Worm (Caenorhabditis elegans) whole organism, young adult: Measurements from ENCODE around the gene T11G6.3.

Source experiments
- B0336.3 ChIP-seq: fragments of 200-800 bp; sonication (Bioruptor generic); IDR thresholded peaks from 2 replicates; pipeline ENCODE4 v1.3.6; 2022; ENCODE audit warnings: missing genetic modification characterization, missing compliant biosample characterization
- D2030.7 ChIP-seq: fragments of 200-800 bp; sonication (Bioruptor generic); IDR thresholded peaks from 2 replicates; pipeline ENCODE4 v1.3.6; 2022; ENCODE audit warnings: missing genetic modification reagents, missing genetic modification characterization, missing compliant biosample characterization
- F10E7.11 ChIP-seq: sonication (generic microtip); optimal IDR thresholded peaks from 2 replicates; lab custom pipeline; 2017; ENCODE audit warnings: mild to moderate bottlenecking, missing genetic modification characterization, moderate library complexity, missing compliant biosample characterization
- F33H1.4 ChIP-seq: fragments of 200-800 bp; sonication (Bioruptor generic); IDR thresholded peaks from 2 replicates; pipeline ENCODE4 v1.3.6; 2022; ENCODE audit warnings: missing genetic modification reagents, missing genetic modification characterization, missing compliant biosample characterization
- F37B4.10 ChIP-seq: fragments of 200-800 bp; sonication (Bioruptor generic); IDR thresholded peaks from 2 replicates; pipeline ENCODE4 v1.3.6; 2022; ENCODE audit warnings: missing genetic modification characterization, missing compliant biosample characterization
- F52B5.7 ChIP-seq: sonication (generic microtip); optimal IDR thresholded peaks from 2 replicates; lab custom pipeline; 2016; ENCODE audit warnings: mild to moderate bottlenecking, missing genetic modification characterization, missing compliant biosample characterization
- Y53G8AR.9 ChIP-seq: fragments of 200-800 bp; sonication (Bioruptor generic); conservative IDR thresholded peaks from 2 replicates; pipeline ENCODE4 v1.3.6; 2022; ENCODE audit warnings: missing genetic modification reagents, missing genetic modification characterization, missing compliant biosample characterization
- Y56A3A.18 ChIP-seq: fragments of 200-800 bp; sonication (Bioruptor generic); IDR thresholded peaks from 2 replicates; pipeline ENCODE4 v1.3.6; 2022; ENCODE audit warnings: missing genetic modification reagents, missing genetic modification characterization, missing compliant biosample characterization
- Y67H2A.10 ChIP-seq: fragments of 200-800 bp; sonication (Bioruptor generic); conservative IDR thresholded peaks from 2 replicates; pipeline ENCODE4 v1.3.6; 2022; ENCODE audit warnings: missing genetic modification reagents, missing genetic modification characterization, missing compliant biosample characterization
- akir-1 ChIP-seq: fragments of 200-800 bp; sonication (Bioruptor generic); optimal IDR thresholded peaks from 2 replicates; lab custom pipeline; 2018; ENCODE audit warnings: mild to moderate bottlenecking, missing genetic modification characterization, moderate library complexity, missing compliant biosample characterization
- attf-5 ChIP-seq: fragments of 200-800 bp; sonication (Bioruptor generic); optimal IDR thresholded peaks from 2 replicates; lab custom pipeline; 2018; ENCODE audit warnings: mild to moderate bottlenecking, missing genetic modification characterization, missing compliant biosample characterization
- bed-1 ChIP-seq: fragments of 200-800 bp; sonication (Bioruptor generic); IDR thresholded peaks from 2 replicates; pipeline ENCODE4 v1.3.6; 2022; ENCODE audit warnings: missing genetic modification reagents, missing genetic modification characterization, missing compliant biosample characterization
- cebp-2 ChIP-seq: fragments of 200-800 bp; sonication (Bioruptor generic); IDR thresholded peaks from 2 replicates; pipeline ENCODE4 v1.3.6; 2022; ENCODE audit warnings: missing genetic modification characterization, missing compliant biosample characterization
- ceh-40 ChIP-seq: fragments of 200-800 bp; sonication (Bioruptor generic); IDR thresholded peaks from 2 replicates; pipeline ENCODE4 v1.3.6; 2022; ENCODE audit warnings: missing genetic modification characterization, missing compliant biosample characterization
- ceh-79 ChIP-seq: sonication (generic microtip); optimal IDR thresholded peaks from 2 replicates; lab custom pipeline; 2017; ENCODE audit warnings: mild to moderate bottlenecking, missing genetic modification characterization, missing compliant biosample characterization
- ceh-91 ChIP-seq: fragments of 200-800 bp; sonication (Bioruptor generic); IDR thresholded peaks from 2 replicates; pipeline ENCODE4 v1.3.6; 2022; ENCODE audit warnings: missing genetic modification reagents, missing genetic modification characterization, missing compliant biosample characterization
- chd-7 ChIP-seq: sonication (generic microtip); optimal IDR thresholded peaks from 2 replicates; lab custom pipeline; 2016; ENCODE audit warnings: mild to moderate bottlenecking, missing genetic modification characterization, moderate library complexity, missing compliant biosample characterization
- die-1 ChIP-seq: sonication (generic microtip); optimal IDR thresholded peaks from 2 replicates; lab custom pipeline; 2016; ENCODE audit warnings: missing genotype, mild to moderate bottlenecking, missing genetic modification characterization, missing compliant biosample characterization
- egl-18 ChIP-seq: fragments of 200-800 bp; sonication (Bioruptor generic); IDR thresholded peaks from 2 replicates; pipeline ENCODE4 v1.3.6; 2022; ENCODE audit warnings: missing genetic modification reagents, missing genetic modification characterization, missing compliant biosample characterization
- egrh-3 ChIP-seq: fragments of 200-800 bp; sonication (Bioruptor generic); IDR thresholded peaks from 2 replicates; pipeline ENCODE4 v1.3.6; 2022; ENCODE audit warnings: missing genetic modification reagents, missing genetic modification characterization, missing compliant biosample characterization
- ets-4 ChIP-seq: fragments of 200-800 bp; sonication (Bioruptor generic); optimal IDR thresholded peaks from 2 replicates; lab custom pipeline; 2018; ENCODE audit warnings: mild to moderate bottlenecking, missing genetic modification characterization, missing compliant biosample characterization
- him-1 ChIP-seq: sonication (generic microtip); optimal IDR thresholded peaks from 2 replicates; lab custom pipeline; 2016; ENCODE audit warnings: missing genotype, missing genetic modification reagents, missing genetic modification characterization, missing compliant biosample characterization
- hlh-12 ChIP-seq: sonication (generic microtip); optimal IDR thresholded peaks from 2 replicates; lab custom pipeline; 2016; ENCODE audit warnings: missing genetic modification characterization, missing compliant biosample characterization
- let-526 ChIP-seq: fragments of 200-800 bp; sonication (Bioruptor generic); IDR thresholded peaks from 2 replicates; pipeline ENCODE4 v1.3.6; 2022; ENCODE audit warnings: missing genetic modification reagents, missing genetic modification characterization, missing compliant biosample characterization
- lin-26 ChIP-seq: fragments of 200-800 bp; sonication (Bioruptor generic); IDR thresholded peaks from 2 replicates; pipeline ENCODE4 v1.3.6; 2022; ENCODE audit warnings: missing genetic modification reagents, missing genetic modification characterization, missing compliant biosample characterization
- lin-54 ChIP-seq: fragments of 200-800 bp; sonication (Bioruptor generic); optimal IDR thresholded peaks from 2 replicates; lab custom pipeline; 2018; ENCODE audit warnings: mild to moderate bottlenecking, missing genetic modification characterization, missing compliant biosample characterization
- madf-3 ChIP-seq: fragments of 200-800 bp; sonication (Bioruptor generic); IDR thresholded peaks from 2 replicates; pipeline ENCODE4 v1.3.6; 2022; ENCODE audit warnings: missing genetic modification reagents, missing genetic modification characterization, missing compliant biosample characterization
- madf-6 ChIP-seq: fragments of 200-800 bp; sonication (Bioruptor generic); IDR thresholded peaks from 2 replicates; pipeline ENCODE4 v1.3.6; 2022; ENCODE audit warnings: missing genetic modification reagents, missing genetic modification characterization, missing compliant biosample characterization
- nfya-2 ChIP-seq: fragments of 200-800 bp; sonication (Bioruptor generic); IDR thresholded peaks from 2 replicates; pipeline ENCODE4 v1.3.6; 2022; ENCODE audit warnings: missing genetic modification reagents, missing genetic modification characterization, missing compliant biosample characterization
- nfyb-1 ChIP-seq: fragments of 200-800 bp; sonication (Bioruptor generic); IDR thresholded peaks from 2 replicates; pipeline ENCODE4 v1.3.6; 2022; ENCODE audit warnings: missing genetic modification reagents, missing genetic modification characterization, missing compliant biosample characterization
- nhr-179 ChIP-seq: sonication (generic microtip); optimal IDR thresholded peaks from 2 replicates; lab custom pipeline; 2016; ENCODE audit warnings: mild to moderate bottlenecking, missing genetic modification characterization, missing compliant biosample characterization
- nhr-80 ChIP-seq: sonication (generic microtip); optimal IDR thresholded peaks from 2 replicates; lab custom pipeline; 2016; ENCODE audit warnings: missing genetic modification characterization, missing compliant biosample characterization
- nhr-90 ChIP-seq: sonication (generic microtip); optimal IDR thresholded peaks from 2 replicates; lab custom pipeline; 2016; ENCODE audit warnings: missing genotype, mild to moderate bottlenecking, missing genetic modification characterization, missing compliant biosample characterization
- pbrm-1 ChIP-seq: fragments of 200-800 bp; sonication (Bioruptor generic); IDR thresholded peaks from 2 replicates; pipeline ENCODE4 v1.3.6; 2022; ENCODE audit warnings: missing genetic modification reagents, missing genetic modification characterization, missing compliant biosample characterization
- repo-1 ChIP-seq: sonication (generic microtip); optimal IDR thresholded peaks from 2 replicates; lab custom pipeline; 2017; ENCODE audit warnings: mild to moderate bottlenecking, missing genetic modification characterization, missing compliant biosample characterization
- sea-2 ChIP-seq: fragments of 200-800 bp; sonication (Bioruptor generic); IDR thresholded peaks from 2 replicates; pipeline ENCODE4 v1.3.6; 2022; ENCODE audit warnings: missing genetic modification characterization, missing compliant biosample characterization
- snpc-4 ChIP-seq, 5 experiments: fragments of 150-350 bp in 1 of 5; sonication (generic microtip) in 4 of 5; optimal IDR thresholded peaks; 2 replicates each; lab custom pipeline; 2014 to 2018; ENCODE audit warnings: missing genetic modification characterization in 5 of 5, missing biosample characterization in 3 of 5, antibody characterized with exemption in 2 of 5, mild to moderate bottlenecking in 2 of 5, missing compliant biosample characterization in 2 of 5, missing genotype in 2 of 5, moderate library complexity in 2 of 5, missing genetic modification reagents in 1 of 5
- tlf-1 ChIP-seq: fragments of 200-800 bp; sonication (Bioruptor generic); optimal IDR thresholded peaks from 2 replicates; lab custom pipeline; 2018; ENCODE audit warnings: mild to moderate bottlenecking, missing genetic modification characterization, missing compliant biosample characterization
- unc-62 ChIP-seq: fragments of 150-350 bp; optimal IDR thresholded peaks from 2 replicates; lab custom pipeline; 2014; ENCODE audit warnings: missing biosample characterization, missing genetic modification reagents, missing genetic modification characterization
- zfh-2 ChIP-seq: fragments of 200-800 bp; sonication (Bioruptor generic); conservative IDR thresholded peaks from 2 replicates; pipeline ENCODE4 v1.3.6; 2022; ENCODE audit warnings: missing genetic modification reagents, missing genetic modification characterization, missing compliant biosample characterization
- ztf-25 ChIP-seq: fragments of 200-800 bp; sonication (Bioruptor generic); IDR thresholded peaks from 2 replicates; pipeline ENCODE4 v1.3.6; 2022; ENCODE audit warnings: missing genetic modification reagents, missing genetic modification characterization, missing compliant biosample characterization
- ztf-26 ChIP-seq: sonication (generic microtip); optimal IDR thresholded peaks from 2 replicates; lab custom pipeline; 2017; ENCODE audit warnings: missing genetic modification characterization, missing compliant biosample characterization
- ztf-3 ChIP-seq: fragments of 200-800 bp; sonication (Bioruptor generic); optimal IDR thresholded peaks from 2 replicates; lab custom pipeline; 2018; ENCODE audit warnings: mild to moderate bottlenecking, missing genetic modification characterization, missing compliant biosample characterization

Gene T11G6.3

ce11 chrIV:10828049-10828448, 27.0 kb downstream of the T11G6.3 start, which contains the start of gene npax-3:
TSS of gene npax-3 (minus strand) at chrIV:10828149.
- TF ChIP-seq cebp-2: no peak
- no peak for TF ChIP-seq F37B4.10 (GFP tag; lab: Robert Waterston, UW)
- TF ChIP-seq zfh-2 (GFP tag; lab: Robert Waterston, UW): no peak
- no peak for TF ChIP-seq egl-18 (GFP tag; lab: Robert Waterston, UW)
- no peak for TF ChIP-seq ceh-40
- TF ChIP-seq lin-54 (GFP tag; lab: Kevin White, UChicago): no peak
- no peak for TF ChIP-seq nfya-2
- no peak for TF ChIP-seq chd-7 (tag; lab: Kevin White, UChicago)

ce11 chrIV:10826029-10826428, 29.0 kb downstream of the T11G6.3 start:
- peak; percentile 4 for TF ChIP-seq ztf-26 (tag; lab: Kevin White, UChicago)
- TF ChIP-seq F10E7.11: no peak
- no peak for TF ChIP-seq ceh-91 (GFP tag; lab: Robert Waterston, UW)
- no peak for TF ChIP-seq ztf-3 (GFP tag; lab: Kevin White, UChicago)
- no peak for TF ChIP-seq B0336.3 (GFP tag; lab: Robert Waterston, UW)

- no peak for TF ChIP-seq akir-1 (GFP tag; lab: Kevin White, UChicago)
- 0 out of 2 replicates have a peak, but pooled peaks have one; percentile 19 for TF ChIP-seq lin-26 (GFP tag; lab: Robert Waterston, UW)
- TF ChIP-seq nhr-179: no peak
- peak; percentile 52; the same call in 1 of the 2 replicates for TF ChIP-seq nfyb-1
- no peak for TF ChIP-seq Y53G8AR.9 (GFP tag; lab: Robert Waterston, UW)
- no peak for TF ChIP-seq hlh-12 (tag; lab: Kevin White, UChicago)
- no peak for TF ChIP-seq egrh-3 (GFP tag; lab: Robert Waterston, UW)
- no peak for TF ChIP-seq pbrm-1 (GFP tag; lab: Robert Waterston, UW)
- TF ChIP-seq B0336.3 (GFP tag; lab: Robert Waterston, UW): no peak
- no peak for TF ChIP-seq D2030.7
- no peak for TF ChIP-seq ztf-25
Measured at ce11 chrIV:10825383-10825782, 29.7 kb downstream of the T11G6.3 start.

- TF ChIP-seq him-1 (no peak), F33H1.4 (GFP tag; lab: Robert Waterston, UW) (no peak), Y67H2A.10 (no peak), zfh-2 (GFP tag; lab: Robert Waterston, UW) (peak; percentile 93), nhr-179 (no peak), repo-1 (tag; lab: Kevin White, UChicago) (peak; percentile 9), F52B5.7 (tag; lab: Kevin White, UChicago) (peak; percentile 8), attf-5 (GFP tag; lab: Kevin White, UChicago) (peak; percentile 78), ets-4 (no peak), nhr-80 (tag; lab: Kevin White, UChicago) (peak; percentile 87), ceh-79 (tag; lab: Kevin White, UChicago) (no peak), unc-62 (GFP tag; lab: Kevin White, UChicago) (peak; percentile 52), ztf-3 (GFP tag; lab: Kevin White, UChicago) (no peak), pbrm-1 (GFP tag; lab: Robert Waterston, UW) (peak; percentile 56), madf-6 (GFP tag; lab: Robert Waterston, UW) (no peak), madf-3 (GFP tag; lab: Robert Waterston, UW) (no peak), F37B4.10 (GFP tag; lab: Robert Waterston, UW) (no peak), snpc-4 (GFP tag; optimal IDR thresholded peaks at IDR 0.05; lab: Kevin White, UChicago) (peak; percentile 19), snpc-4 (tag; optimal IDR thresholded peaks at IDR 0.05; lab: Kevin White, UChicago) (peak in 3 of 4 experiments; percentile 38 to 47 (median 42)), B0336.3 (GFP tag; lab: Robert Waterston, UW) (peak; percentile 82), nhr-90 (tag; lab: Kevin White, UChicago) (no peak), bed-1 (GFP tag; lab: Robert Waterston, UW) (no peak), let-526 (no peak), die-1 (peak; percentile 67), ceh-40 (no peak), tlf-1 (GFP tag; lab: Kevin White, UChicago) (peak; percentile 37), sea-2 (GFP tag; lab: Robert Waterston, UW) (no peak), Y56A3A.18 (GFP tag; lab: Robert Waterston, UW) (0 out of 2 replicates have a peak, but pooled peaks have one; percentile 40)
Measured at ce11 chrIV:10821672-10822304, 33.2 kb downstream of the T11G6.3 start.
